Fruit fly (Drosophila melanogaster) whole organism, embryonic: ENCODE data around the gene bun.

Source experiments
- Abd-B ChIP-seq: fragments of 200-800 bp; sonication (Bioruptor generic); optimal IDR thresholded peaks from 2 replicates; lab custom pipeline; 2018; ENCODE audit warnings: missing biosample characterization, mild to moderate bottlenecking, missing genetic modification characterization, moderate library complexity
- Atf3 ChIP-seq: fragments of 200-800 bp; sonication (Bioruptor generic); optimal IDR thresholded peaks from 3 replicates; lab custom pipeline; 2016; ENCODE audit warnings: missing biosample characterization, missing genetic modification characterization
- CG1024 ChIP-seq: fragments of 200-800 bp; sonication (Bioruptor generic); IDR thresholded peaks from 2 replicates; pipeline ENCODE4 v1.3.6; 2022; ENCODE audit warnings: missing biosample characterization, missing genetic modification characterization
- CG11560 ChIP-seq: fragments of 200-800 bp; sonication (Bioruptor generic); IDR thresholded peaks from 3 replicates; pipeline ENCODE4 v1.3.6; 2022; ENCODE audit warnings: missing biosample characterization, missing genetic modification characterization
- CG11695 ChIP-seq: fragments of 200-800 bp; sonication (Bioruptor generic); IDR thresholded peaks from 3 replicates; pipeline ENCODE4 v1.3.6; 2022; ENCODE audit warnings: missing biosample characterization, missing genetic modification characterization
- CG12769 ChIP-seq: fragments of 200-800 bp; sonication (Bioruptor generic); optimal IDR thresholded peaks from 2 replicates; lab custom pipeline; 2019; ENCODE audit warnings: missing biosample characterization, mild to moderate bottlenecking, missing genetic modification characterization, moderate library complexity
- CG15269 ChIP-seq: fragments of 200-800 bp; sonication (Bioruptor generic); optimal IDR thresholded peaks from 2 replicates; lab custom pipeline; 2018; ENCODE audit warnings: missing biosample characterization, mild to moderate bottlenecking, missing genetic modification characterization, moderate library complexity
- CG15696 ChIP-seq: fragments of 200-800 bp; sonication (Bioruptor generic); optimal IDR thresholded peaks from 2 replicates; lab custom pipeline; 2019; ENCODE audit warnings: missing biosample characterization, mild to moderate bottlenecking, missing genetic modification characterization, moderate library complexity
- CG18262 ChIP-seq: fragments of 200-800 bp; optimal IDR thresholded peaks from 3 replicates; lab custom pipeline; 2019; ENCODE audit warnings: missing biosample characterization, mild to moderate bottlenecking, missing genetic modification characterization, moderate library complexity
- CG4424 ChIP-seq: fragments of 200-800 bp; sonication (Bioruptor generic); optimal IDR thresholded peaks from 3 replicates; lab custom pipeline; 2016; ENCODE audit warnings: missing biosample characterization, missing genetic modification characterization
- CG4820 ChIP-seq: fragments of 200-800 bp; sonication (Bioruptor generic); optimal IDR thresholded peaks from 3 replicates; lab custom pipeline; 2016; ENCODE audit warnings: missing biosample characterization, missing genetic modification characterization
- CG5953 ChIP-seq: fragments of 200-800 bp; sonication (Bioruptor generic); IDR thresholded peaks from 2 replicates; pipeline ENCODE4 v1.3.6; 2022; ENCODE audit warnings: missing biosample characterization, missing genetic modification characterization
- CG8281 ChIP-seq: fragments of 200-800 bp; sonication (Bioruptor generic); optimal IDR thresholded peaks from 2 replicates; lab custom pipeline; 2018; ENCODE audit warnings: missing biosample characterization, mild to moderate bottlenecking, missing genetic modification characterization, moderate library complexity
- CoRest ChIP-seq: fragments of 200-800 bp; sonication (Bioruptor generic); optimal IDR thresholded peaks from 3 replicates; lab custom pipeline; 2018; ENCODE audit warnings: missing biosample characterization, mild to moderate bottlenecking, missing genetic modification characterization, moderate library complexity
- Eip74EF ChIP-seq, 2 experiments: fragments of 200-800 bp in 1 of 2; fragments of >200 bp in 1 of 2; sonication (Bioruptor generic) in 1 of 2; optimal IDR thresholded peaks; 2 replicates each; lab custom pipeline; 2017 to 2019; ENCODE audit warnings: missing biosample characterization in 2 of 2, missing genetic modification characterization in 2 of 2, mild to moderate bottlenecking in 1 of 2, moderate library complexity in 1 of 2
- Gsc ChIP-seq: fragments of 200-800 bp; sonication (Bioruptor generic); IDR thresholded peaks from 2 replicates; pipeline ENCODE4 v1.3.6; 2022; ENCODE audit warnings: missing biosample characterization, missing genetic modification characterization
- HLH3B ChIP-seq: fragments of 200-800 bp; sonication (Bioruptor generic); IDR thresholded peaks from 2 replicates; pipeline ENCODE4 v1.3.6; 2022; ENCODE audit warnings: missing biosample characterization, missing genetic modification characterization
- Hand ChIP-seq: fragments of 200-800 bp; sonication (Bioruptor generic); optimal IDR thresholded peaks from 2 replicates; lab custom pipeline; 2017; ENCODE audit warnings: mild to moderate bottlenecking, missing biosample characterization, missing genetic modification reagents, missing genetic modification characterization
- Hr78 ChIP-seq, 2 experiments: fragments of 200-800 bp in 1 of 2; fragments of >200 bp in 1 of 2; sonication (Bioruptor generic) in 1 of 2; optimal IDR thresholded peaks; 2 replicates each; lab custom pipeline; 2017 to 2019; ENCODE audit warnings: missing biosample characterization in 2 of 2, missing genetic modification characterization in 2 of 2, mild to moderate bottlenecking in 1 of 2, moderate library complexity in 1 of 2
- Lim3 ChIP-seq: fragments of 200-800 bp; sonication (Bioruptor generic); IDR thresholded peaks from 2 replicates; pipeline ENCODE4 v1.3.6; 2022; ENCODE audit warnings: missing biosample characterization, missing genetic modification characterization
- Mrtf ChIP-seq: fragments of 200-800 bp; sonication (Bioruptor generic); IDR thresholded peaks from 3 replicates; pipeline ENCODE4 v1.3.6; 2022; ENCODE audit warnings: missing biosample characterization, missing genetic modification characterization
- Opbp ChIP-seq: fragments of 200-800 bp; sonication (Bioruptor generic); IDR thresholded peaks from 3 replicates; pipeline ENCODE4 v1.3.6; 2022; ENCODE audit warnings: missing biosample characterization, missing genetic modification characterization; ENCODE audit not compliant: partially characterized antibody
- Usf ChIP-seq: fragments of 200-800 bp; sonication (Bioruptor generic); optimal IDR thresholded peaks from 2 replicates; lab custom pipeline; 2017; ENCODE audit warnings: missing genotype, missing biosample characterization, missing genetic modification characterization
- Vsx1 ChIP-seq: fragments of 200-800 bp; sonication (Bioruptor generic); optimal IDR thresholded peaks from 2 replicates; lab custom pipeline; 2017; ENCODE audit warnings: missing biosample characterization, mild to moderate bottlenecking, missing genetic modification characterization, missing genetic modification reagents
- ap ChIP-seq: fragments of 200-800 bp; sonication (Bioruptor generic); IDR thresholded peaks from 2 replicates; pipeline ENCODE4 v1.3.6; 2022; ENCODE audit warnings: missing biosample characterization, missing genetic modification characterization
- ase ChIP-seq: fragments of 200-800 bp; sonication (Bioruptor generic); IDR thresholded peaks from 3 replicates; pipeline ENCODE4 v1.3.6; 2022; ENCODE audit warnings: missing biosample characterization, missing genetic modification characterization
- caup ChIP-seq: fragments of 200-800 bp; sonication (Bioruptor generic); optimal IDR thresholded peaks from 3 replicates; lab custom pipeline; 2017; ENCODE audit warnings: missing biosample characterization, mild to moderate bottlenecking, missing genetic modification characterization, moderate library complexity; ENCODE audit not compliant: severe bottlenecking
- chinmo ChIP-seq: fragments of 200-800 bp; sonication (Bioruptor generic); IDR thresholded peaks from 4 replicates; pipeline ENCODE4 v1.3.6; 2022; ENCODE audit warnings: missing biosample characterization, missing genetic modification characterization; ENCODE audit not compliant: partially characterized antibody
- dmrt99B ChIP-seq: fragments of 200-800 bp; sonication (Bioruptor generic); optimal IDR thresholded peaks from 2 replicates; lab custom pipeline; 2018; ENCODE audit warnings: missing biosample characterization, mild to moderate bottlenecking, missing genetic modification characterization, moderate library complexity
- ewg ChIP-seq: fragments of 200-800 bp; sonication (Bioruptor generic); optimal IDR thresholded peaks from 3 replicates; lab custom pipeline; 2017; ENCODE audit warnings: mild to moderate bottlenecking, missing biosample characterization, missing genetic modification reagents, missing genetic modification characterization
- eyg ChIP-seq: fragments of 200-800 bp; sonication (Bioruptor generic); optimal IDR thresholded peaks from 3 replicates; lab custom pipeline; 2016; ENCODE audit warnings: missing biosample characterization, missing genetic modification characterization
- gem ChIP-seq: fragments of 200-800 bp; sonication (Bioruptor generic); optimal IDR thresholded peaks from 2 replicates; lab custom pipeline; 2019; ENCODE audit warnings: missing biosample characterization, mild to moderate bottlenecking, missing genetic modification characterization, moderate library complexity
- gfzf ChIP-seq: fragments of 200-800 bp; sonication (Bioruptor generic); optimal IDR thresholded peaks from 2 replicates; lab custom pipeline; 2016; ENCODE audit warnings: missing biosample characterization, mild to moderate bottlenecking, missing genetic modification characterization, moderate library complexity
- gsb ChIP-seq: fragments of 200-800 bp; sonication (Bioruptor generic); IDR thresholded peaks from 2 replicates; pipeline ENCODE4 v1.3.6; 2022; ENCODE audit warnings: missing biosample characterization, missing genetic modification characterization
- jigr1 ChIP-seq: fragments of 200-800 bp; sonication (Bioruptor generic); IDR thresholded peaks from 3 replicates; pipeline ENCODE4 v1.3.6; 2022; ENCODE audit warnings: missing biosample characterization, missing genetic modification characterization
- kah ChIP-seq: fragments of 200-800 bp; sonication (Bioruptor generic); optimal IDR thresholded peaks from 2 replicates; lab custom pipeline; 2018; ENCODE audit warnings: missing biosample characterization, mild to moderate bottlenecking, missing genetic modification characterization
- knrl ChIP-seq: fragments of 200-800 bp; sonication (Bioruptor generic); IDR thresholded peaks from 3 replicates; pipeline ENCODE4 v1.3.6; 2022; ENCODE audit warnings: missing biosample characterization, missing genetic modification characterization; ENCODE audit not compliant: partially characterized antibody
- lilli ChIP-seq: fragments of 200-800 bp; sonication (Bioruptor generic); optimal IDR thresholded peaks from 3 replicates; lab custom pipeline; 2016; ENCODE audit warnings: missing biosample characterization, missing genetic modification characterization
- p53 ChIP-seq: fragments of 200-800 bp; sonication (Bioruptor generic); optimal IDR thresholded peaks from 2 replicates; lab custom pipeline; 2016; ENCODE audit warnings: missing biosample characterization, missing genetic modification characterization
- pan ChIP-seq, 4 experiments: fragments of >200 bp in 3 of 4; fragments of 200-800 bp in 1 of 4; sonication (Bioruptor generic) in 1 of 4; optimal IDR thresholded peaks in 3 of 4; IDR thresholded peaks in 1 of 4; 2 replicates each; pipeline versions ENCODE4 v1.3.6 to Lab custom; 2017 to 2022; ENCODE audit warnings: missing biosample characterization in 2 of 4, missing genetic modification characterization in 2 of 4, mixed read lengths in 1 of 4
- sc ChIP-seq, 3 experiments: fragments of >200 bp in 2 of 3; fragments of 200-800 bp in 1 of 3; sonication (Bioruptor generic) in 1 of 3; optimal IDR thresholded peaks; 2 replicates in 2 of 3; 3 replicates in 1 of 3; lab custom pipeline; 2017; ENCODE audit warnings: mild to moderate bottlenecking in 1 of 3, missing biosample characterization in 1 of 3, missing genetic modification characterization in 1 of 3, missing genetic modification reagents in 1 of 3
- schlank ChIP-seq: fragments of 200-800 bp; sonication (Bioruptor generic); optimal IDR thresholded peaks from 2 replicates; lab custom pipeline; 2018; ENCODE audit warnings: missing biosample characterization, mild to moderate bottlenecking, missing genetic modification characterization
- so ChIP-seq: fragments of 200-800 bp; sonication (Bioruptor generic); IDR thresholded peaks from 3 replicates; pipeline ENCODE4 v1.3.6; 2022; ENCODE audit warnings: missing biosample characterization, missing genetic modification characterization
- stc ChIP-seq: fragments of 200-800 bp; sonication (Bioruptor generic); IDR thresholded peaks from 2 replicates; pipeline ENCODE4 v1.3.6; 2022; ENCODE audit warnings: missing biosample characterization, missing genetic modification characterization
- tap ChIP-seq: fragments of 200-800 bp; optimal IDR thresholded peaks from 3 replicates; lab custom pipeline; 2019; ENCODE audit warnings: missing biosample characterization, mild to moderate bottlenecking, missing genetic modification characterization, moderate library complexity

Gene bun

dm6 chr2L:12433712-12434534 lies 112.5 kb downstream of the bun start, which contains the start of gene eRF3 (continued):
- TF ChIP-seq Hr78 (GFP tag; optimal IDR thresholded peaks at IDR 0.05; lab: Kevin White, UChicago): peak in 1 of 2 experiments; percentile 32
- TF ChIP-seq eyg: no peak
- TF ChIP-seq Usf (GFP tag; lab: Kevin White, UChicago): peak; percentile 51
- TF ChIP-seq dmrt99B: peak; percentile 83
- TF ChIP-seq HLH3B (GFP tag; lab: Robert Waterston, UW): peak; percentile 72
- peak; percentile 21 for TF ChIP-seq Vsx1 (GFP tag; lab: Kevin White, UChicago)
- no peak for TF ChIP-seq CG12769 (tag; lab: Kevin White, UChicago)
- peak; percentile 68 for TF ChIP-seq knrl (GFP tag; lab: Robert Waterston, UW)
- no peak for TF ChIP-seq gfzf (GFP tag; lab: Kevin White, UChicago)
- peak; percentile 62; the same call in 2 of the 3 replicates for TF ChIP-seq CG11695 (GFP tag; lab: Robert Waterston, UW)
- peak; percentile 53 for TF ChIP-seq ap
- no peak for TF ChIP-seq p53 (GFP tag; lab: Kevin White, UChicago)
- peak; percentile 87 for TF ChIP-seq CG15696
- TF ChIP-seq chinmo (GFP tag; lab: Robert Waterston, UW): peak; percentile 80; the same call in 1 of the 4 replicates
- no peak for TF ChIP-seq Atf3 (GFP tag; lab: Kevin White, UChicago)
- TF ChIP-seq sc (optimal IDR thresholded peaks at IDR 0.05; lab: Kevin White, UChicago): no peak
- TF ChIP-seq sc (GFP tag; optimal IDR thresholded peaks at IDR 0.05; lab: Kevin White, UChicago): peak; percentile 65
- no peak for TF ChIP-seq kah (GFP tag; lab: Kevin White, UChicago)
- TF ChIP-seq CG18262 (tag; lab: Kevin White, UChicago): peak; percentile 91
- TF ChIP-seq Eip74EF (GFP tag; optimal IDR thresholded peaks at IDR 0.05; lab: Kevin White, UChicago): peak in 1 of 2 experiments; percentile 3
- peak; percentile 73 for TF ChIP-seq tap
- TF ChIP-seq so: 0 out of 3 replicates have a peak, but pooled peaks have one; percentile 36
- peak; percentile 53; the same call in 1 of the 2 replicates for TF ChIP-seq gsb (GFP tag; lab: Robert Waterston, UW)
- TF ChIP-seq CG1024 (GFP tag; lab: Robert Waterston, UW): peak; percentile 50
- TF ChIP-seq jigr1 (GFP tag; lab: Robert Waterston, UW): no peak
- TF ChIP-seq stc: peak; percentile 54; the same call in 1 of the 2 replicates
- TF ChIP-seq CG8281 (tag; lab: Kevin White, UChicago): peak; percentile 45
- 0 out of 3 replicates have a peak, but pooled peaks have one; percentile 31 for TF ChIP-seq CG11560 (tag; lab: Robert Waterston, UW)
- peak; percentile 42; the same call in 2 of the 3 replicates for TF ChIP-seq ase (GFP tag; lab: Robert Waterston, UW)
- peak; percentile 95 for TF ChIP-seq gem (tag; lab: Kevin White, UChicago)
- TF ChIP-seq Gsc (GFP tag; lab: Robert Waterston, UW): no peak
- 0 out of 3 replicates have a peak, but pooled peaks have one; percentile 29 for TF ChIP-seq Opbp (GFP tag; lab: Robert Waterston, UW)
- TF ChIP-seq lilli (GFP tag; lab: Kevin White, UChicago): peak; percentile 62
- peak; percentile 87 for TF ChIP-seq CG15269
- TF ChIP-seq CG4820 (GFP tag; lab: Kevin White, UChicago): peak; percentile 63
- TF ChIP-seq Mrtf: peak; percentile 64; the same call in 2 of the 3 replicates
- peak; percentile 18 for TF ChIP-seq Hand (GFP tag; lab: Kevin White, UChicago)
- TF ChIP-seq pan (optimal IDR thresholded peaks at IDR 0.05; lab: Kevin White, UChicago): no peak
- TF ChIP-seq pan (GFP tag; optimal IDR thresholded peaks at IDR 0.05 in 1 of 2, IDR thresholded peaks at IDR 0.05 in 1 of 2): peak in 1 of 2 experiments; percentile 83
- no peak for TF ChIP-seq schlank
- TF ChIP-seq Lim3 (GFP tag; lab: Robert Waterston, UW): no peak
- TF ChIP-seq Abd-B (GFP tag; lab: Kevin White, UChicago): peak; percentile 81
- no peak for TF ChIP-seq CG5953 (GFP tag; lab: Robert Waterston, UW)
- peak; percentile 52 for TF ChIP-seq ewg (GFP tag; lab: Kevin White, UChicago)
- TF ChIP-seq caup (GFP tag; lab: Kevin White, UChicago): peak; percentile 48
- TF ChIP-seq CG4424 (GFP tag; lab: Kevin White, UChicago): peak; percentile 71
- peak; percentile 92 for TF ChIP-seq CoRest (tag; lab: Kevin White, UChicago)
